Fruit fly (Drosophila melanogaster): ENCODE measurements around the gene CG32071.

The CG32071 gene

DNA sequence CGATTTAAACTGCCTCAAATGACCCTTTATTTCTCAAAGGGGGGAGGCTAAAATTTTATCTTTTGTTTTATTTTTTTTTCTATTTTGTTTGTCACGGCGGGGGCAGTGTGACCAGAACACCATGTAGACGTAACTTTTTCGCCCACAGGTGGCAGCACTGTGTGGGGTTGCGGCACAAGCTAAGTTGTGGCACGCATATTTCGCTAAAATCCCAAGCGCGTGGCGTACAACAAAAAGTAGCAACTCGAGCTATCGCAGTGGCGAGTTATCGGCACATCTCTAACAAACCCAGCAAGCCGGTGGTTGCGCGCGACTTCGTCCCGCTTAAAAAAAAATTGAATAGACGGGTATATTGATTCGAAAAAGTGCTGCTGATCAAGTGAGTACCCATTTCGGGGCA, 19.4 kb upstream of the CG32071 start, which contains the start of the genes Ufd1 and NaPi-III:
TSS of gene Ufd1 (minus strand) at position 129 of the 400 bp plus-strand sequence.
TSS of gene NaPi-III (plus strand) at position 261 of the 400 bp plus-strand sequence.
- peak; percentile 53 for TF ChIP-seq CG17801 (GFP tag; optimal IDR thresholded peaks at IDR 0.05; ENCODE audit: partially characterized antibody)

- peak; percentile 82 for TF ChIP-seq CG17801 (GFP tag; optimal IDR thresholded peaks at IDR 0.05; ENCODE audit: partially characterized antibody)
These were observed 16.8 kb upstream of the CG32071 start, which contains the start of the genes FoxK and mRpL2 for dm6 chr3L:11120419-11120958. TSS of gene FoxK (minus strand) at chr3L:11120783. TSS of gene mRpL2 (plus strand) at chr3L:11120847.

dm6 chr3L:11119901-11120418, 16.3 kb upstream of the CG32071 start:
- TF ChIP-seq CG17801 (GFP tag; optimal IDR thresholded peaks at IDR 0.05; ENCODE audit: partially characterized antibody), result no peak

dm6 chr3L:11119396-11119900, 15.8 kb upstream of the CG32071 start:
- no peak for TF ChIP-seq CG17801 (GFP tag; optimal IDR thresholded peaks at IDR 0.05; ENCODE audit: partially characterized antibody)

dm6 chr3L:11118627-11119395, 15.1 kb upstream of the CG32071 start:
- TF ChIP-seq CG17801 (GFP tag; optimal IDR thresholded peaks at IDR 0.05; ENCODE audit: partially characterized antibody), result no peak

DNA sequence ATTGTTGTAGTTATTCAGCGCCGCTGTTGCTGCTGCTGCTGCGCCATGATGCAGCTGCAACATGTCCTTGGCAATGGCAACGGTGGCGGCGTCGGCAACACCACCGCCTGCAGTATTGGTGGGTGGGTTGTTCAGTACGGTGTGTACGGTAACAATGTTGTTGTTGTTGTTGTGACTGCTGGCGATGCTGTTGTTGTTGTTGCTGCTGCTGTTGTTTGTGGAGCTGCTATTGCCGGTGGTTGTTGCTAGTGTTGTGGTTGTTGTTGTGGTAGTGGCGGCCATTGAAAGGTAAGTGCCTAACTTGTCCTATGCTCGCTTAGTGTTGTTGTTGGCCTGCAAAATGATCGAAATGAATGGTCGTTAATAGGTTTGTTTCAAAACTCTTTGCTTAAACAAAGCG, 14.1 kb upstream of the CG32071 start:
- no peak for TF ChIP-seq CG17801 (GFP tag; optimal IDR thresholded peaks at IDR 0.05; ENCODE audit: partially characterized antibody)

- peak; percentile 76 for TF ChIP-seq CG17801 (GFP tag; optimal IDR thresholded peaks at IDR 0.05; ENCODE audit: partially characterized antibody)
These were observed 9.8 kb upstream of the CG32071 start, which contains the start of gene Sod1 for dm6 chr3L:11113198-11114197. TSS of gene Sod1 (minus strand) at chr3L:11113740.

DNA sequence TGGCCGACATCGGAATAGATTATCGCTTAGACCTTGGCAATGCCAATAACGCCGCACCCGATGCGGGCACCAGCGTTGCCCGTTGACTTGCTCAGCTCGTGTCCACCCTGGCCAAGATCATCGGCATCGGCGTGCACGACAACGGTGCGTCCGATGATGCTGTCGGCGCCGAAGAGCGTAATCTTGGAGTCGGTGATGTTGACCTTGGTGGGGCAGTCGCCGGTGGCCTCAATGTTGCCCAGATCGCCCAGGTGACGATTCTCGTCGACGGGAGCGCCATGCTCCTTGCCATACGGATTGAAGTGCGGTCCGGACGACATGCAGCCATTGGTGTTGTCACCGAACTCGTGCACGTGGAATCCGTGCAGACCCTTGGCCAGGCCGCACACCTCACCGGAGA, 8.8 kb upstream of the CG32071 start:
- TF ChIP-seq CG17801 (GFP tag; optimal IDR thresholded peaks at IDR 0.05; ENCODE audit: partially characterized antibody), result no peak

DNA sequence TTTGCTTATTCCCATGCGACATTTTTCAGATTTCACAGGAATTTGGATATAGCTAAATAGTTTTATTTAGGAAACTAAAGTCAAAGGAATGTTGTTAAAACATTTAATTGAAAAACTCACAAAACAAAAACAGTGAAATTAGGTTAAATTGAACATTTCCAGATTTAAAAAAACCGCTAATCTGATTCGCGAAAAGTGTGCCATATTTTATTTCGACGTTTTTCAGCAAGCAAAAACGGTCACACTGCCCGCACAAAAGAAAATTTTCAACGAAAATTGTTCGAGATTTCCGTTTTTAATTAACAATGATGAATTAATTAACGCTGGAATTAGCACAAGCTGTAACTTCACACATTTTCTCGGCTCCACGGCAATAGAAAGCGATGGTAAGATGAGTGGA, 5.8 kb upstream of the CG32071 start, which contains the start of the genes CG34012 and emei:
TSS of gene CG34012 (minus strand) at position 52 of the 400 bp plus-strand sequence.
TSS of gene emei (plus strand) at position 237 of the 400 bp plus-strand sequence.
- TF ChIP-seq CG17801 (GFP tag; optimal IDR thresholded peaks at IDR 0.05; ENCODE audit: partially characterized antibody), result no peak

- TF ChIP-seq CG17801 (GFP tag; optimal IDR thresholded peaks at IDR 0.05; ENCODE audit: partially characterized antibody), result no peak
These were observed 4.3 kb upstream of the CG32071 start, which contains the start of gene CG12522 for dm6 chr3L:11107935-11108334. TSS of gene CG12522 (plus strand) at chr3L:11108235.

- TF ChIP-seq CG17801 (GFP tag; optimal IDR thresholded peaks at IDR 0.05; ENCODE audit: partially characterized antibody), result no peak
These were observed 3.8 kb upstream of the CG32071 start, which contains the start of gene CG32073 for dm6 chr3L:11107432-11107831. TSS of gene CG32073 (minus strand) at chr3L:11107582.

DNA sequence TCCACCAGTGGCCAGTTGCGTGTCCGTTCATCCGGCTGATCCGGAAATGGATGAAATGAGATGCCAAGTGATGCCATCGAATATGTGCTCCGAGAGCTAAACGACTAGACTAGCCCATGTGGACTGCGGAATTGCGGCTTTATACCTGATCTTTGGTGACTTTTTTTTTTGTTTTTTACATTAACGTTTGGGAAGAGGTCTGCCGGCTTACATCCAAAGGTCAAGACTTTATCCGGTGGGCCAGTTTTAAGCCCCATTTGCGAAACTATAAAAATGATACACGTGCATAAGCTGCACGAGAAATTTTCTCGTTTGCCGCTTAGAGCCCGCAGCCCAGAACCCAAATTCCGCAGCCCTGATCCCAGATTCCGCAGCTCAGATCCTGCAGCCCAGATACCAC, 743 bp downstream of the CG32071 start, which contains the start of gene Elo68alpha:
TSS of gene Elo68alpha (minus strand) at position 101 of the 400 bp plus-strand sequence.
- TF ChIP-seq CG17801 (GFP tag; optimal IDR thresholded peaks at IDR 0.05; ENCODE audit: partially characterized antibody), result no peak

- TF ChIP-seq CG17801 (GFP tag; optimal IDR thresholded peaks at IDR 0.05; ENCODE audit: partially characterized antibody), result no peak
These were observed 2.1 kb downstream of the CG32071 start, which contains the start of gene Elo68beta for dm6 chr3L:11101598-11101997. TSS of gene Elo68beta (minus strand) at chr3L:11101698.
